Worm (Caenorhabditis elegans): ENCODE results near the gene ZC449.1.

ce11 chrX:5033868-5034267 is 9.6 kb downstream of the ZC449.1 start, which contains the start of gene ZC449.4:
- no peak for TF ChIP-seq sea-1 (GFP tag; conservative IDR thresholded peaks at IDR 0.05)
- no peak for TF ChIP-seq F13C5.2 (tag; optimal IDR thresholded peaks at IDR 0.05)
- TF ChIP-seq ama-1 (optimal IDR thresholded peaks at IDR 0.05), result no peak
- TF ChIP-seq tbx-37 (GFP tag; conservative IDR thresholded peaks at IDR 0.05), result no peak
- TF ChIP-seq hmbx-1 (tag; optimal IDR thresholded peaks at IDR 0.05), result no peak
- TF ChIP-seq flt-1 (GFP tag; IDR thresholded peaks at IDR 0.05), result no peak
